Fruit fly (Drosophila melanogaster): Measurements from ENCODE around the gene Usf.

The Usf gene

dm6 chrX:4560182-4560845 is 11.7 kb upstream of the Usf start:
- TF ChIP-seq Myc (optimal IDR thresholded peaks at IDR 0.05): no peak
- no peak for TF ChIP-seq ttk (optimal IDR thresholded peaks at IDR 0.05)
- no peak for TF ChIP-seq psq (optimal IDR thresholded peaks at IDR 0.05)
- no peak for TF ChIP-seq h (optimal IDR thresholded peaks at IDR 0.05)
- no peak for TF ChIP-seq Sin3A (optimal IDR thresholded peaks at IDR 0.05)
- no peak for TF ChIP-seq insv (optimal IDR thresholded peaks at IDR 0.05)

dm6 chrX:4557772-4558171 is 9.2 kb upstream of the Usf start, which contains the start of gene CG3546:
TSS of gene CG3546 (plus strand) at chrX:4558072.
- TF ChIP-seq h (optimal IDR thresholded peaks at IDR 0.05): no peak
- no peak for TF ChIP-seq Sin3A (optimal IDR thresholded peaks at IDR 0.05)

dm6 chrX:4555833-4556232 is 7.2 kb upstream of the Usf start:
- TF ChIP-seq Sin3A (optimal IDR thresholded peaks at IDR 0.05): no peak
- TF ChIP-seq psq (optimal IDR thresholded peaks at IDR 0.05): no peak
- TF ChIP-seq insv (optimal IDR thresholded peaks at IDR 0.05): no peak
- TF ChIP-seq h (optimal IDR thresholded peaks at IDR 0.05): no peak
- no peak for TF ChIP-seq Myc (optimal IDR thresholded peaks at IDR 0.05)
- no peak for TF ChIP-seq ttk (optimal IDR thresholded peaks at IDR 0.05)

dm6 chrX:4554718-4555117 is 6.1 kb upstream of the Usf start:
- no peak for TF ChIP-seq insv (optimal IDR thresholded peaks at IDR 0.05)

dm6 chrX:4553999-4554398 is 5.4 kb upstream of the Usf start, which contains the start of gene CG11444:
TSS of gene CG11444 (minus strand) at chrX:4554398.
- TF ChIP-seq Myc (optimal IDR thresholded peaks at IDR 0.05): no peak
- no peak for TF ChIP-seq h (optimal IDR thresholded peaks at IDR 0.05)
- no peak for TF ChIP-seq insv (optimal IDR thresholded peaks at IDR 0.05)
- no peak for TF ChIP-seq psq (optimal IDR thresholded peaks at IDR 0.05)
- no peak for TF ChIP-seq Sin3A (optimal IDR thresholded peaks at IDR 0.05)
- TF ChIP-seq ttk (optimal IDR thresholded peaks at IDR 0.05): no peak

dm6 chrX:4551717-4552116 is 3.1 kb upstream of the Usf start, which contains the start of the genes CG11436 and CG3527:
TSS of gene CG11436 (minus strand) at chrX:4551878.
TSS of gene CG3527 (plus strand) at chrX:4551973.
- no peak for TF ChIP-seq Myc (optimal IDR thresholded peaks at IDR 0.05)
- no peak for TF ChIP-seq ttk (optimal IDR thresholded peaks at IDR 0.05)
- TF ChIP-seq insv (optimal IDR thresholded peaks at IDR 0.05): no peak
- TF ChIP-seq psq (optimal IDR thresholded peaks at IDR 0.05): no peak
- TF ChIP-seq h (optimal IDR thresholded peaks at IDR 0.05): no peak
- TF ChIP-seq Sin3A (optimal IDR thresholded peaks at IDR 0.05): no peak

- TF ChIP-seq Myc (optimal IDR thresholded peaks at IDR 0.05): no peak
These were observed 6.2 kb downstream of the Usf start, which contains the start of gene CG3568 for dm6 chrX:4542353-4542752. TSS of gene CG3568 (plus strand) at chrX:4542630.

- TF ChIP-seq psq (optimal IDR thresholded peaks at IDR 0.05): no peak
- no peak for TF ChIP-seq h (optimal IDR thresholded peaks at IDR 0.05)
- no peak for TF ChIP-seq insv (optimal IDR thresholded peaks at IDR 0.05)
- TF ChIP-seq Myc (optimal IDR thresholded peaks at IDR 0.05): no peak
- TF ChIP-seq Sin3A (optimal IDR thresholded peaks at IDR 0.05): no peak
- TF ChIP-seq ttk (optimal IDR thresholded peaks at IDR 0.05): no peak
These were observed 8.1 kb downstream of the Usf start, which contains the start of the genes rb and CHOp24 for dm6 chrX:4540430-4540932. TSS of gene rb (minus strand) at chrX:4540626. TSS of gene CHOp24 (plus strand) at chrX:4540908.

- TF ChIP-seq Sin3A (optimal IDR thresholded peaks at IDR 0.05): no peak
- TF ChIP-seq h (optimal IDR thresholded peaks at IDR 0.05): no peak
- TF ChIP-seq insv (optimal IDR thresholded peaks at IDR 0.05): no peak
- no peak for TF ChIP-seq psq (optimal IDR thresholded peaks at IDR 0.05)
- TF ChIP-seq Myc (optimal IDR thresholded peaks at IDR 0.05): no peak
- TF ChIP-seq ttk (optimal IDR thresholded peaks at IDR 0.05): no peak
These were observed 14.6 kb downstream of the Usf start for dm6 chrX:4534002-4534401.

- TF ChIP-seq insv (optimal IDR thresholded peaks at IDR 0.05) (no peak), h (optimal IDR thresholded peaks at IDR 0.05) (no peak), psq (optimal IDR thresholded peaks at IDR 0.05) (no peak), Sin3A (optimal IDR thresholded peaks at IDR 0.05) (no peak), Myc (optimal IDR thresholded peaks at IDR 0.05) (no peak), ttk (optimal IDR thresholded peaks at IDR 0.05) (no peak)
These were observed 18.7 kb downstream of the Usf start, which contains the start of gene CG3556 for dm6 chrX:4529909-4530308. TSS of gene CG3556 (plus strand) at chrX:4530231.

- TF ChIP-seq ttk (optimal IDR thresholded peaks at IDR 0.05) (no peak), insv (optimal IDR thresholded peaks at IDR 0.05) (no peak), psq (optimal IDR thresholded peaks at IDR 0.05) (no peak), h (optimal IDR thresholded peaks at IDR 0.05) (no peak), Sin3A (optimal IDR thresholded peaks at IDR 0.05) (no peak), Myc (optimal IDR thresholded peaks at IDR 0.05) (no peak)
These were observed 21.8 kb downstream of the Usf start for dm6 chrX:4526754-4527153.

- TF ChIP-seq psq (optimal IDR thresholded peaks at IDR 0.05): no peak
- TF ChIP-seq h (optimal IDR thresholded peaks at IDR 0.05): no peak
- no peak for TF ChIP-seq ttk (optimal IDR thresholded peaks at IDR 0.05)
- TF ChIP-seq Myc (optimal IDR thresholded peaks at IDR 0.05): no peak
- TF ChIP-seq insv (optimal IDR thresholded peaks at IDR 0.05): no peak
- TF ChIP-seq Sin3A (optimal IDR thresholded peaks at IDR 0.05): no peak
These were observed 27.7 kb downstream of the Usf start for dm6 chrX:4520879-4521278.

dm6 chrX:4511575-4511974 is 37.0 kb downstream of the Usf start:
- TF ChIP-seq psq (optimal IDR thresholded peaks at IDR 0.05): no peak
- TF ChIP-seq h (optimal IDR thresholded peaks at IDR 0.05): no peak
- TF ChIP-seq Myc (optimal IDR thresholded peaks at IDR 0.05): no peak
- TF ChIP-seq Sin3A (optimal IDR thresholded peaks at IDR 0.05): no peak
- TF ChIP-seq ttk (optimal IDR thresholded peaks at IDR 0.05): no peak
